Fruit fly (Drosophila melanogaster) whole organism, embryonic: ENCODE data around the gene CG15922.
A peak's percentile ranks its signal among the peaks of the same experiment; 100 is the strongest.

Source experiments
- Abd-B ChIP-seq: fragments of 200-800 bp; sonication (Bioruptor generic); optimal IDR thresholded peaks from 2 replicates; lab custom pipeline; 2018; ENCODE audit warnings: missing biosample characterization, mild to moderate bottlenecking, missing genetic modification characterization, moderate library complexity
- CG10462 ChIP-seq: fragments of 200-800 bp; sonication (Bioruptor generic); optimal IDR thresholded peaks from 2 replicates; lab custom pipeline; 2016; ENCODE audit warnings: missing biosample characterization, missing genetic modification characterization
- CG11398 ChIP-seq: fragments of 200-800 bp; sonication (Bioruptor generic); optimal IDR thresholded peaks from 2 replicates; lab custom pipeline; 2016; ENCODE audit warnings: missing biosample characterization, missing genetic modification characterization
- CG11504 ChIP-seq: fragments of 200-800 bp; sonication (Bioruptor generic); optimal IDR thresholded peaks from 3 replicates; lab custom pipeline; 2019; ENCODE audit warnings: missing biosample characterization, mild to moderate bottlenecking, missing genetic modification characterization, moderate library complexity
- CG12769 ChIP-seq: fragments of 200-800 bp; sonication (Bioruptor generic); optimal IDR thresholded peaks from 2 replicates; lab custom pipeline; 2019; ENCODE audit warnings: missing biosample characterization, mild to moderate bottlenecking, missing genetic modification characterization, moderate library complexity
- CG13296 ChIP-seq: fragments of 200-800 bp; sonication (Bioruptor generic); optimal IDR thresholded peaks from 3 replicates; lab custom pipeline; 2018; ENCODE audit warnings: missing biosample characterization, mild to moderate bottlenecking, missing genetic modification characterization
- CG14667 ChIP-seq: fragments of 200-800 bp; sonication (Bioruptor generic); IDR thresholded peaks from 2 replicates; pipeline ENCODE4 v1.3.6; 2022; ENCODE audit warnings: missing biosample characterization, missing genetic modification characterization
- CG14710 ChIP-seq: fragments of 200-800 bp; sonication (Bioruptor generic); optimal IDR thresholded peaks from 3 replicates; lab custom pipeline; 2019; ENCODE audit warnings: missing biosample characterization, mild to moderate bottlenecking, missing genetic modification characterization, moderate library complexity
- CG14860 ChIP-seq: fragments of 200-800 bp; sonication (Bioruptor generic); IDR thresholded peaks from 3 replicates; pipeline ENCODE4 v1.3.6; 2022; ENCODE audit warnings: missing biosample characterization, missing genetic modification characterization; ENCODE audit not compliant: partially characterized antibody
- CG1602 ChIP-seq: fragments of 200-800 bp; sonication (Bioruptor generic); optimal IDR thresholded peaks from 3 replicates; lab custom pipeline; 2016; ENCODE audit warnings: missing biosample characterization, missing genetic modification characterization
- CG1647 ChIP-seq: fragments of 200-800 bp; sonication (Bioruptor generic); optimal IDR thresholded peaks from 3 replicates; lab custom pipeline; 2016; ENCODE audit warnings: missing biosample characterization, missing genetic modification characterization
- CG18476 ChIP-seq: fragments of 200-800 bp; sonication (Bioruptor generic); optimal IDR thresholded peaks from 2 replicates; lab custom pipeline; 2016; ENCODE audit warnings: missing biosample characterization, mild to moderate bottlenecking, missing genetic modification characterization
- CG2678 ChIP-seq: fragments of 200-800 bp; sonication (Bioruptor generic); optimal IDR thresholded peaks from 3 replicates; lab custom pipeline; 2019; ENCODE audit warnings: missing biosample characterization, mild to moderate bottlenecking, missing genetic modification characterization, moderate library complexity
- CG30431 ChIP-seq: fragments of 200-800 bp; sonication (Bioruptor generic); optimal IDR thresholded peaks from 2 replicates; lab custom pipeline; 2017; ENCODE audit warnings: missing biosample characterization, missing genetic modification characterization
- CG31365 ChIP-seq: fragments of 200-800 bp; sonication (Bioruptor generic); optimal IDR thresholded peaks from 2 replicates; lab custom pipeline; 2018; ENCODE audit warnings: missing biosample characterization, mild to moderate bottlenecking, missing genetic modification characterization
- CG33213 ChIP-seq: fragments of 200-800 bp; sonication (Bioruptor generic); optimal IDR thresholded peaks from 3 replicates; lab custom pipeline; 2016; ENCODE audit warnings: missing biosample characterization, missing genetic modification characterization
- CG3726 ChIP-seq: fragments of 200-800 bp; sonication (Bioruptor generic); IDR thresholded peaks from 3 replicates; pipeline ENCODE4, ENCODE4 v1.3.6; 2022; ENCODE audit warnings: missing biosample characterization, missing genetic modification characterization
- CG3838 ChIP-seq: fragments of 200-800 bp; sonication (Bioruptor generic); optimal IDR thresholded peaks from 3 replicates; lab custom pipeline; 2016; ENCODE audit warnings: missing biosample characterization, missing genetic modification characterization
- CG6813 ChIP-seq: fragments of 200-800 bp; sonication (Bioruptor generic); optimal IDR thresholded peaks from 2 replicates; lab custom pipeline; 2017; ENCODE audit warnings: missing biosample characterization, missing genetic modification characterization, mild to moderate bottlenecking, moderate library complexity, missing genetic modification reagents
- CG6854 ChIP-seq: fragments of 200-800 bp; sonication (Bioruptor generic); optimal IDR thresholded peaks from 3 replicates; lab custom pipeline; 2017; ENCODE audit warnings: missing biosample characterization, mild to moderate bottlenecking, missing genetic modification characterization
- CG7271 ChIP-seq: fragments of 200-800 bp; sonication (Bioruptor generic); optimal IDR thresholded peaks from 2 replicates; lab custom pipeline; 2018; ENCODE audit warnings: missing biosample characterization, mild to moderate bottlenecking, missing genetic modification characterization, moderate library complexity
- CG8089 ChIP-seq: fragments of 200-800 bp; sonication (Bioruptor generic); optimal IDR thresholded peaks from 3 replicates; lab custom pipeline; 2016; ENCODE audit warnings: missing biosample characterization, missing genetic modification characterization
- CG8924 ChIP-seq: fragments of 200-800 bp; optimal IDR thresholded peaks from 3 replicates; lab custom pipeline; 2019; ENCODE audit warnings: missing biosample characterization, mild to moderate bottlenecking, missing genetic modification characterization, moderate library complexity
- CG9932 ChIP-seq: fragments of 200-800 bp; sonication (Bioruptor generic); IDR thresholded peaks from 2 replicates; pipeline ENCODE4 v1.3.6; 2022; ENCODE audit warnings: missing biosample characterization, missing genetic modification characterization
- Dek ChIP-seq: fragments of 200-800 bp; sonication (Bioruptor generic); optimal IDR thresholded peaks from 3 replicates; lab custom pipeline; 2019; ENCODE audit warnings: missing biosample characterization, mild to moderate bottlenecking, missing genetic modification characterization, moderate library complexity
- Dfd ChIP-seq, 2 experiments: fragments of >200 bp; optimal IDR thresholded peaks; 2 replicates each; lab custom pipeline; 2017; ENCODE audit warnings: missing biosample characterization in 2 of 2, missing genetic modification characterization in 2 of 2
- HHEX ChIP-seq: fragments of 200-800 bp; sonication (Bioruptor generic); optimal IDR thresholded peaks from 3 replicates; lab custom pipeline; 2017; ENCODE audit warnings: missing biosample characterization, mild to moderate bottlenecking, missing genetic modification characterization, missing genetic modification reagents
- MBD-R2 ChIP-seq: fragments of 200-800 bp; sonication (Bioruptor generic); IDR thresholded peaks from 2 replicates; pipeline ENCODE4 v1.3.6; 2022; ENCODE audit warnings: missing biosample characterization, missing genetic modification characterization
- MESR4 ChIP-seq: fragments of 200-800 bp; sonication (Bioruptor generic); optimal IDR thresholded peaks from 2 replicates; lab custom pipeline; 2018; ENCODE audit warnings: missing biosample characterization, mild to moderate bottlenecking, missing genetic modification characterization, moderate library complexity
- MTF-1 ChIP-seq: fragments of 200-800 bp; sonication (Bioruptor generic); optimal IDR thresholded peaks from 2 replicates; lab custom pipeline; 2018; ENCODE audit warnings: missing biosample characterization, mild to moderate bottlenecking, missing genetic modification characterization, borderline replicate concordance
- Nf-YB ChIP-seq: fragments of 200-800 bp; sonication (Bioruptor generic); optimal IDR thresholded peaks from 3 replicates; lab custom pipeline; 2019; ENCODE audit warnings: missing biosample characterization, mild to moderate bottlenecking, missing genetic modification characterization, moderate library complexity
- Nf-YC ChIP-seq: fragments of 200-800 bp; optimal IDR thresholded peaks from 3 replicates; lab custom pipeline; 2019; ENCODE audit warnings: missing biosample characterization, mild to moderate bottlenecking, missing genetic modification characterization, moderate library complexity
- Side ChIP-seq: fragments of 200-800 bp; sonication (Bioruptor generic); optimal IDR thresholded peaks from 2 replicates; lab custom pipeline; 2016; ENCODE audit warnings: missing biosample characterization, missing genetic modification characterization
- Sox100B ChIP-seq: fragments of 200-800 bp; sonication (Bioruptor generic); optimal IDR thresholded peaks from 3 replicates; lab custom pipeline; 2018; ENCODE audit warnings: missing biosample characterization, mild to moderate bottlenecking, missing genetic modification characterization
- Spps ChIP-seq: fragments of 200-800 bp; sonication (Bioruptor generic); optimal IDR thresholded peaks from 2 replicates; lab custom pipeline; 2018; ENCODE audit warnings: missing biosample characterization, mild to moderate bottlenecking, missing genetic modification characterization
- Xbp1 ChIP-seq: fragments of 200-800 bp; sonication (Bioruptor generic); optimal IDR thresholded peaks from 3 replicates; lab custom pipeline; 2016; ENCODE audit warnings: missing biosample characterization, mild to moderate bottlenecking, missing genetic modification characterization
- btn ChIP-seq: fragments of 200-800 bp; sonication (Bioruptor generic); optimal IDR thresholded peaks from 2 replicates; lab custom pipeline; 2016; ENCODE audit warnings: missing biosample characterization, missing genetic modification characterization
- cato ChIP-seq: fragments of 200-800 bp; sonication (Bioruptor generic); optimal IDR thresholded peaks from 2 replicates; lab custom pipeline; 2016; ENCODE audit warnings: missing biosample characterization, missing genetic modification characterization, borderline replicate concordance
- eve ChIP-seq, 2 experiments: fragments of >200 bp; optimal IDR thresholded peaks; 2 replicates each; lab custom pipeline; 2017; ENCODE audit warnings: missing biosample characterization in 2 of 2, missing genetic modification characterization in 2 of 2
- h ChIP-seq: fragments of >200 bp; optimal IDR thresholded peaks from 2 replicates; lab custom pipeline; 2017
- ham ChIP-seq: fragments of 200-800 bp; sonication (Bioruptor generic); IDR thresholded peaks from 2 replicates; pipeline ENCODE4 v1.3.6; 2022; ENCODE audit warnings: missing biosample characterization, missing genetic modification characterization
- knrl ChIP-seq: fragments of 200-800 bp; sonication (Bioruptor generic); IDR thresholded peaks from 3 replicates; pipeline ENCODE4 v1.3.6; 2022; ENCODE audit warnings: missing biosample characterization, missing genetic modification characterization; ENCODE audit not compliant: partially characterized antibody
- luna ChIP-seq: fragments of 200-800 bp; sonication (Bioruptor generic); optimal IDR thresholded peaks from 2 replicates; lab custom pipeline; 2016; ENCODE audit warnings: missing biosample characterization, missing genetic modification characterization
- mld ChIP-seq: fragments of 200-800 bp; sonication (Bioruptor generic); IDR thresholded peaks from 3 replicates; pipeline ENCODE4 v1.3.6; 2022; ENCODE audit warnings: missing biosample characterization, missing genetic modification characterization; ENCODE audit not compliant: partially characterized antibody
- nerfin-1 ChIP-seq: fragments of 200-800 bp; sonication (Bioruptor generic); optimal IDR thresholded peaks from 3 replicates; lab custom pipeline; 2019; ENCODE audit warnings: missing biosample characterization, mild to moderate bottlenecking, missing genetic modification characterization, moderate library complexity
- row ChIP-seq: fragments of 200-800 bp; sonication (Bioruptor generic); IDR thresholded peaks from 3 replicates; pipeline ENCODE4 v1.3.6; 2022; ENCODE audit warnings: missing biosample characterization, missing genetic modification characterization
- sc ChIP-seq, 3 experiments: fragments of >200 bp in 2 of 3; fragments of 200-800 bp in 1 of 3; sonication (Bioruptor generic) in 1 of 3; optimal IDR thresholded peaks; 2 replicates in 2 of 3; 3 replicates in 1 of 3; lab custom pipeline; 2017; ENCODE audit warnings: mild to moderate bottlenecking in 1 of 3, missing biosample characterization in 1 of 3, missing genetic modification characterization in 1 of 3, missing genetic modification reagents in 1 of 3
- shn ChIP-seq: fragments of 200-800 bp; sonication (Bioruptor generic); optimal IDR thresholded peaks from 3 replicates; lab custom pipeline; 2016; ENCODE audit warnings: missing biosample characterization, missing genetic modification characterization
- sisA ChIP-seq: fragments of 200-800 bp; sonication (Bioruptor generic); IDR thresholded peaks from 2 replicates; pipeline ENCODE4 v1.3.6; 2022; ENCODE audit warnings: missing biosample characterization, missing genetic modification characterization
- tap ChIP-seq: fragments of 200-800 bp; optimal IDR thresholded peaks from 3 replicates; lab custom pipeline; 2019; ENCODE audit warnings: missing biosample characterization, mild to moderate bottlenecking, missing genetic modification characterization, moderate library complexity
- z ChIP-seq: fragments of 200-800 bp; sonication (Bioruptor generic); IDR thresholded peaks from 3 replicates; pipeline ENCODE4 v1.3.6; 2022; ENCODE audit warnings: missing biosample characterization, missing genetic modification characterization

Gene CG15922

DNA sequence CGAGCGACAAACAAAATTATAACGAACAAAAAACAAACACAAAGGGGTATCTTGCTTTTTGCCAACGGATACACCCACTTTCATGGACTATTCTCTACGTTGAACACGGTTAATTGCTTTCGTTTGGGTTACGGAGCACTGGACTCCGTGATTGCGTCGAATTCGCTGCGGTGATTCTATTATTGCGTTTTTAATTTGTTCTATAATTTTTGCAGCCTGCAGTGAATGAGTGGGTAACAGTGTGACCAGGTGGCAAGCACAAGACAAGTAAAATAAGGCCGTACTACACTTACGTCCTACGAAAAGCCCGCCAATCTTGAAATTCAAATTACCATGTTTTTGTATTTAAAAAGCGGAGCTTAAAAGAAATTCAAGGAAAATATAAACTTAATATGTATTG, 25.5 kb upstream of the CG15922 start, which contains the start of gene CG16953 (continued):
- TF ChIP-seq CG10462 (GFP tag; lab: Kevin White, UChicago) (no peak), CG30431 (GFP tag; lab: Kevin White, UChicago) (no peak), tap (tag; lab: Kevin White, UChicago) (no peak), btn (GFP tag; lab: Kevin White, UChicago) (no peak), mld (GFP tag; lab: Robert Waterston, UW) (no peak), Xbp1 (GFP tag; lab: Kevin White, UChicago) (no peak), CG9932 (no peak), CG8924 (tag; lab: Kevin White, UChicago) (no peak), Sox100B (no peak), luna (no peak), CG1647 (GFP tag; lab: Kevin White, UChicago) (no peak), row (GFP tag; lab: Robert Waterston, UW) (no peak), CG11504 (tag; lab: Kevin White, UChicago) (no peak), Spps (tag; lab: Kevin White, UChicago) (no peak), Dfd (GFP tag; optimal IDR thresholded peaks at IDR 0.05; lab: Kevin White, UChicago) (no peak), eve (GFP tag; optimal IDR thresholded peaks at IDR 0.05; lab: Kevin White, UChicago) (no peak), CG33213 (no peak), CG3838 (no peak), CG2678 (tag; lab: Kevin White, UChicago) (no peak), ham (GFP tag; lab: Robert Waterston, UW) (no peak), CG13296 (GFP tag; lab: Kevin White, UChicago) (no peak), CG1602 (GFP tag; lab: Kevin White, UChicago) (no peak), CG6813 (GFP tag; lab: Kevin White, UChicago) (no peak), h (no peak), Nf-YC (no peak), sisA (GFP tag; lab: Robert Waterston, UW) (no peak), MTF-1 (GFP tag; lab: Kevin White, UChicago) (no peak), cato (GFP tag; lab: Kevin White, UChicago) (no peak), knrl (GFP tag; lab: Robert Waterston, UW) (no peak), sc (optimal IDR thresholded peaks at IDR 0.05; lab: Kevin White, UChicago) (no peak), sc (GFP tag; optimal IDR thresholded peaks at IDR 0.05; lab: Kevin White, UChicago) (no peak), Nf-YB (GFP tag; lab: Kevin White, UChicago) (no peak), CG14710 (peak; percentile 24), CG12769 (tag; lab: Kevin White, UChicago) (no peak), MESR4 (GFP tag; lab: Kevin White, UChicago) (peak; percentile 89), CG31365 (no peak), z (no peak), CG18476 (no peak), CG6854 (GFP tag; lab: Kevin White, UChicago) (no peak), MBD-R2 (GFP tag; lab: Robert Waterston, UW) (peak; percentile 38; the same call in 1 of the 2 replicates), CG14860 (GFP tag; lab: Robert Waterston, UW) (no peak), shn (GFP tag; lab: Kevin White, UChicago) (no peak), CG14667 (GFP tag; lab: Robert Waterston, UW) (no peak), Dek (tag; lab: Kevin White, UChicago) (no peak), CG11398 (GFP tag; lab: Kevin White, UChicago) (no peak), Abd-B (GFP tag; lab: Kevin White, UChicago) (no peak), nerfin-1 (tag; lab: Kevin White, UChicago) (no peak), CG8089 (no peak), CG3726 (no peak), CG7271 (no peak), HHEX (no peak), Side (no peak)
